Fruit fly (Drosophila melanogaster) whole organism, embryonic: ENCODE results near the gene CG4953.

Experiments
- ATbp ChIP-seq: fragments of 200-800 bp; sonication (Bioruptor generic); optimal IDR thresholded peaks from 2 replicates; lab custom pipeline; 2017; ENCODE audit warnings: missing biosample characterization, mild to moderate bottlenecking, missing genetic modification characterization, missing genetic modification reagents
- Atf6 ChIP-seq: fragments of 200-800 bp; sonication (Bioruptor generic); IDR thresholded peaks from 2 replicates; pipeline ENCODE4 v1.3.6; 2022; ENCODE audit warnings: missing biosample characterization, missing genetic modification characterization
- BEAF-32 ChIP-seq: fragments of 200-800 bp; sonication (Bioruptor generic); optimal IDR thresholded peaks from 3 replicates; lab custom pipeline; 2017; ENCODE audit warnings: missing biosample characterization, missing genetic modification characterization, mild to moderate bottlenecking, moderate library complexity, missing genetic modification reagents
- CG10267 ChIP-seq: fragments of 200-800 bp; sonication (Bioruptor generic); optimal IDR thresholded peaks from 2 replicates; lab custom pipeline; 2018; ENCODE audit warnings: missing biosample characterization, mild to moderate bottlenecking, missing genetic modification characterization, moderate library complexity
- CG13287 ChIP-seq: fragments of 200-800 bp; sonication (Bioruptor generic); IDR thresholded peaks from 2 replicates; pipeline ENCODE4 v1.3.6; 2022; ENCODE audit warnings: missing biosample characterization, missing genetic modification characterization; ENCODE audit not compliant: partially characterized antibody
- CG14667 ChIP-seq: fragments of 200-800 bp; sonication (Bioruptor generic); IDR thresholded peaks from 2 replicates; pipeline ENCODE4 v1.3.6; 2022; ENCODE audit warnings: missing biosample characterization, missing genetic modification characterization
- CG14965 ChIP-seq: fragments of 200-800 bp; sonication (Bioruptor generic); optimal IDR thresholded peaks from 2 replicates; lab custom pipeline; 2016; ENCODE audit warnings: missing biosample characterization, missing genetic modification characterization, borderline replicate concordance
- CG15073 ChIP-seq: fragments of 200-800 bp; sonication (Bioruptor generic); optimal IDR thresholded peaks from 2 replicates; lab custom pipeline; 2016; ENCODE audit warnings: missing biosample characterization, missing genetic modification characterization
- CG15269 ChIP-seq: fragments of 200-800 bp; sonication (Bioruptor generic); optimal IDR thresholded peaks from 2 replicates; lab custom pipeline; 2018; ENCODE audit warnings: missing biosample characterization, mild to moderate bottlenecking, missing genetic modification characterization, moderate library complexity
- CG15601 ChIP-seq: fragments of 200-800 bp; sonication (Bioruptor generic); optimal IDR thresholded peaks from 3 replicates; lab custom pipeline; 2019; ENCODE audit warnings: missing biosample characterization, mild to moderate bottlenecking, missing genetic modification characterization, moderate library complexity
- CG18262 ChIP-seq: fragments of 200-800 bp; optimal IDR thresholded peaks from 3 replicates; lab custom pipeline; 2019; ENCODE audit warnings: missing biosample characterization, mild to moderate bottlenecking, missing genetic modification characterization, moderate library complexity
- CG32767 ChIP-seq: fragments of 200-800 bp; sonication (Bioruptor generic); IDR thresholded peaks from 2 replicates; pipeline ENCODE4 v1.3.6; 2022; ENCODE audit warnings: missing biosample characterization, missing genetic modification characterization
- CG32772 ChIP-seq: fragments of 200-800 bp; sonication (Bioruptor generic); IDR thresholded peaks from 2 replicates; pipeline ENCODE4 v1.3.6; 2022; ENCODE audit warnings: missing biosample characterization, missing genetic modification characterization
- CG3847 ChIP-seq: fragments of 200-800 bp; sonication (Bioruptor generic); IDR thresholded peaks from 2 replicates; pipeline ENCODE4 v1.3.6; 2022; ENCODE audit warnings: missing biosample characterization, missing genetic modification characterization
- CG4404 ChIP-seq: fragments of 200-800 bp; sonication (Bioruptor generic); IDR thresholded peaks from 2 replicates; pipeline ENCODE4 v1.3.6; 2022; ENCODE audit warnings: missing biosample characterization, missing genetic modification characterization
- CG4424 ChIP-seq: fragments of 200-800 bp; sonication (Bioruptor generic); optimal IDR thresholded peaks from 3 replicates; lab custom pipeline; 2016; ENCODE audit warnings: missing biosample characterization, missing genetic modification characterization
- CG4707 ChIP-seq: fragments of 200-800 bp; sonication (Bioruptor generic); optimal IDR thresholded peaks from 2 replicates; lab custom pipeline; 2018; ENCODE audit warnings: missing biosample characterization, mild to moderate bottlenecking, missing genetic modification characterization, moderate library complexity
- CG6765 ChIP-seq: fragments of 200-800 bp; sonication (Bioruptor generic); optimal IDR thresholded peaks from 3 replicates; lab custom pipeline; 2017; ENCODE audit warnings: missing biosample characterization, mild to moderate bottlenecking, missing genetic modification characterization
- CG6854 ChIP-seq: fragments of 200-800 bp; sonication (Bioruptor generic); optimal IDR thresholded peaks from 3 replicates; lab custom pipeline; 2017; ENCODE audit warnings: missing biosample characterization, mild to moderate bottlenecking, missing genetic modification characterization
- CG8089 ChIP-seq: fragments of 200-800 bp; sonication (Bioruptor generic); optimal IDR thresholded peaks from 3 replicates; lab custom pipeline; 2016; ENCODE audit warnings: missing biosample characterization, missing genetic modification characterization
- CG8388 ChIP-seq: fragments of 200-800 bp; sonication (Bioruptor generic); optimal IDR thresholded peaks from 2 replicates; lab custom pipeline; 2019; ENCODE audit warnings: missing biosample characterization, mild to moderate bottlenecking, missing genetic modification characterization, moderate library complexity
- CG8924 ChIP-seq: fragments of 200-800 bp; optimal IDR thresholded peaks from 3 replicates; lab custom pipeline; 2019; ENCODE audit warnings: missing biosample characterization, mild to moderate bottlenecking, missing genetic modification characterization, moderate library complexity
- CG9797 ChIP-seq: fragments of 200-800 bp; sonication (Bioruptor generic); optimal IDR thresholded peaks from 3 replicates; lab custom pipeline; 2018; ENCODE audit warnings: missing biosample characterization, mild to moderate bottlenecking, missing genetic modification characterization
- CG9876 ChIP-seq: fragments of 200-800 bp; sonication (Bioruptor generic); optimal IDR thresholded peaks from 2 replicates; lab custom pipeline; 2016; ENCODE audit warnings: missing biosample characterization, missing genetic modification characterization
- Fer3 ChIP-seq: fragments of 200-800 bp; sonication (Bioruptor generic); optimal IDR thresholded peaks from 2 replicates; lab custom pipeline; 2018; ENCODE audit warnings: missing biosample characterization, mild to moderate bottlenecking, missing genetic modification characterization, moderate library complexity
- HHEX ChIP-seq: fragments of 200-800 bp; sonication (Bioruptor generic); optimal IDR thresholded peaks from 3 replicates; lab custom pipeline; 2017; ENCODE audit warnings: missing biosample characterization, mild to moderate bottlenecking, missing genetic modification characterization, missing genetic modification reagents
- MBD-R2 ChIP-seq: fragments of 200-800 bp; sonication (Bioruptor generic); IDR thresholded peaks from 2 replicates; pipeline ENCODE4 v1.3.6; 2022; ENCODE audit warnings: missing biosample characterization, missing genetic modification characterization
- Med ChIP-seq: fragments of 200-800 bp; sonication (Bioruptor generic); peaks from one replicate; lab custom pipeline; 2016; ENCODE audit warnings: missing biosample characterization, missing genetic modification characterization, mild to moderate bottlenecking, inconsistent platforms, moderate library complexity
- Nf-YC ChIP-seq: fragments of 200-800 bp; optimal IDR thresholded peaks from 3 replicates; lab custom pipeline; 2019; ENCODE audit warnings: missing biosample characterization, mild to moderate bottlenecking, missing genetic modification characterization, moderate library complexity
- Ssrp ChIP-seq: fragments of 200-800 bp; sonication (Bioruptor generic); optimal IDR thresholded peaks from 2 replicates; lab custom pipeline; 2018; ENCODE audit warnings: missing biosample characterization, mild to moderate bottlenecking, missing genetic modification characterization, moderate library complexity
- Vsx1 ChIP-seq: fragments of 200-800 bp; sonication (Bioruptor generic); optimal IDR thresholded peaks from 2 replicates; lab custom pipeline; 2017; ENCODE audit warnings: missing biosample characterization, mild to moderate bottlenecking, missing genetic modification characterization, missing genetic modification reagents
- Xrp1 ChIP-seq: fragments of 200-800 bp; sonication (Bioruptor generic); IDR thresholded peaks from 2 replicates; pipeline ENCODE4 v1.3.6; 2022; ENCODE audit warnings: missing biosample characterization, missing genetic modification characterization
- ac ChIP-seq: fragments of 200-800 bp; sonication (Bioruptor generic); optimal IDR thresholded peaks from 3 replicates; lab custom pipeline; 2017; ENCODE audit warnings: missing biosample characterization, mild to moderate bottlenecking, missing genetic modification characterization
- ase ChIP-seq: fragments of 200-800 bp; sonication (Bioruptor generic); IDR thresholded peaks from 3 replicates; pipeline ENCODE4 v1.3.6; 2022; ENCODE audit warnings: missing biosample characterization, missing genetic modification characterization
- dmrt99B ChIP-seq: fragments of 200-800 bp; sonication (Bioruptor generic); optimal IDR thresholded peaks from 2 replicates; lab custom pipeline; 2018; ENCODE audit warnings: missing biosample characterization, mild to moderate bottlenecking, missing genetic modification characterization, moderate library complexity
- emc ChIP-seq: fragments of 200-800 bp; sonication (Bioruptor generic); optimal IDR thresholded peaks from 2 replicates; lab custom pipeline; 2016; ENCODE audit warnings: missing biosample characterization, missing genetic modification characterization
- ind ChIP-seq: fragments of 200-800 bp; sonication (Bioruptor generic); optimal IDR thresholded peaks from 3 replicates; lab custom pipeline; 2016; ENCODE audit warnings: missing biosample characterization, missing genetic modification characterization
- inv ChIP-seq: fragments of 200-800 bp; sonication (Bioruptor generic); IDR thresholded peaks from 2 replicates; pipeline ENCODE4 v1.3.6; 2022; ENCODE audit warnings: missing biosample characterization, missing genetic modification characterization; ENCODE audit not compliant: partially characterized antibody
- jumu ChIP-seq: fragments of 200-800 bp; sonication (Bioruptor generic); optimal IDR thresholded peaks from 3 replicates; lab custom pipeline; 2016; ENCODE audit warnings: missing biosample characterization, missing genetic modification characterization
- klu ChIP-seq: fragments of 200-800 bp; sonication (Bioruptor generic); IDR thresholded peaks from 2 replicates; pipeline ENCODE4 v1.3.6; 2022; ENCODE audit warnings: missing biosample characterization, missing genetic modification characterization
- knrl ChIP-seq: fragments of 200-800 bp; sonication (Bioruptor generic); IDR thresholded peaks from 3 replicates; pipeline ENCODE4 v1.3.6; 2022; ENCODE audit warnings: missing biosample characterization, missing genetic modification characterization; ENCODE audit not compliant: partially characterized antibody
- p53 ChIP-seq: fragments of 200-800 bp; sonication (Bioruptor generic); optimal IDR thresholded peaks from 2 replicates; lab custom pipeline; 2016; ENCODE audit warnings: missing biosample characterization, missing genetic modification characterization
- peb ChIP-seq: fragments of 200-800 bp; sonication (Bioruptor generic); IDR thresholded peaks from 2 replicates; pipeline ENCODE4 v1.3.6; 2022; ENCODE audit warnings: missing biosample characterization, missing genetic modification characterization
- phol ChIP-seq: fragments of 200-800 bp; sonication (Bioruptor generic); optimal IDR thresholded peaks from 3 replicates; lab custom pipeline; 2018; ENCODE audit warnings: missing biosample characterization, mild to moderate bottlenecking, missing genetic modification characterization, moderate library complexity
- repo ChIP-seq: fragments of 200-800 bp; sonication (Bioruptor generic); optimal IDR thresholded peaks from 2 replicates; lab custom pipeline; 2016; ENCODE audit warnings: missing biosample characterization, missing genetic modification characterization
- row ChIP-seq: fragments of 200-800 bp; sonication (Bioruptor generic); IDR thresholded peaks from 3 replicates; pipeline ENCODE4 v1.3.6; 2022; ENCODE audit warnings: missing biosample characterization, missing genetic modification characterization
- sr ChIP-seq: fragments of 200-800 bp; sonication (Bioruptor generic); IDR thresholded peaks from 3 replicates; pipeline ENCODE4 v1.3.6; 2022; ENCODE audit warnings: missing biosample characterization, missing genetic modification characterization
- stc ChIP-seq: fragments of 200-800 bp; sonication (Bioruptor generic); IDR thresholded peaks from 2 replicates; pipeline ENCODE4 v1.3.6; 2022; ENCODE audit warnings: missing biosample characterization, missing genetic modification characterization
- tna ChIP-seq: fragments of 200-800 bp; sonication (Bioruptor generic); IDR thresholded peaks from 2 replicates; pipeline ENCODE4 v1.3.6; 2022; ENCODE audit warnings: missing biosample characterization, missing genetic modification characterization; ENCODE audit not compliant: partially characterized antibody
- z ChIP-seq: fragments of 200-800 bp; sonication (Bioruptor generic); IDR thresholded peaks from 3 replicates; pipeline ENCODE4 v1.3.6; 2022; ENCODE audit warnings: missing biosample characterization, missing genetic modification characterization
- zf30C ChIP-seq: fragments of 200-800 bp; sonication (Bioruptor generic); optimal IDR thresholded peaks from 3 replicates; lab custom pipeline; 2018; ENCODE audit warnings: missing biosample characterization, mild to moderate bottlenecking, missing genetic modification characterization
- zfh1 ChIP-seq: fragments of 200-800 bp; sonication (Bioruptor generic); IDR thresholded peaks from 3 replicates; pipeline ENCODE4 v1.3.6; 2022; ENCODE audit warnings: missing biosample characterization, missing genetic modification characterization

CG4953 gene

dm6 chr2L:10277362-10277761 lies 10.9 kb downstream of the CG4953 start (continued):
- peak; percentile 93 for TF ChIP-seq inv
- no peak for TF ChIP-seq Vsx1 (GFP tag; lab: Kevin White, UChicago)
- TF ChIP-seq Fer3 (tag; lab: Kevin White, UChicago) = no peak
- peak; percentile 84 for TF ChIP-seq row (GFP tag; lab: Robert Waterston, UW)
- no peak for TF ChIP-seq sr (GFP tag; lab: Robert Waterston, UW)
- peak; percentile 17 for TF ChIP-seq CG10267 (tag; lab: Kevin White, UChicago)
- no peak for TF ChIP-seq Atf6 (GFP tag; lab: Robert Waterston, UW)
- no peak for TF ChIP-seq CG3847 (GFP tag; lab: Robert Waterston, UW)
- TF ChIP-seq MBD-R2 (GFP tag; lab: Robert Waterston, UW) = peak; percentile 37; the same call in 1 of the 2 replicates
- TF ChIP-seq CG15601 (tag; lab: Kevin White, UChicago) = no peak
- TF ChIP-seq CG13287 (GFP tag; lab: Robert Waterston, UW) = peak; percentile 85
- TF ChIP-seq zfh1 (GFP tag; lab: Robert Waterston, UW) = 0 out of 3 replicates have a peak, but pooled peaks have one; percentile 12
- TF ChIP-seq CG8924 (tag; lab: Kevin White, UChicago) = peak; percentile 63
- no peak for TF ChIP-seq CG9797 (GFP tag; lab: Kevin White, UChicago)
- TF ChIP-seq CG8089 = no peak
- no peak for TF ChIP-seq CG4424
- TF ChIP-seq CG9876 (GFP tag; lab: Kevin White, UChicago) = no peak
- TF ChIP-seq BEAF-32 = peak; percentile 89
- no peak for TF ChIP-seq stc (GFP tag; lab: Robert Waterston, UW)
- no peak for TF ChIP-seq CG6854
- TF ChIP-seq knrl (GFP tag; lab: Robert Waterston, UW) = peak; percentile 92
- no peak for TF ChIP-seq CG32772
- peak; percentile 46 for TF ChIP-seq Med (GFP tag; lab: Kevin White, UChicago)

- TF ChIP-seq ase (GFP tag; lab: Robert Waterston, UW) (no peak), Nf-YC (tag; lab: Kevin White, UChicago) (no peak), CG6765 (GFP tag; lab: Kevin White, UChicago) (no peak), emc (GFP tag; lab: Kevin White, UChicago) (no peak), CG32767 (no peak), jumu (no peak), CG8388 (GFP tag; lab: Kevin White, UChicago) (no peak), dmrt99B (no peak), Ssrp (tag; lab: Kevin White, UChicago) (no peak), phol (peak; percentile 29), CG4404 (no peak), CG14965 (GFP tag; lab: Kevin White, UChicago) (no peak), CG4707 (GFP tag; lab: Kevin White, UChicago) (no peak), repo (GFP tag; lab: Kevin White, UChicago) (no peak), Xrp1 (GFP tag; lab: Robert Waterston, UW) (no peak), HHEX (no peak), peb (GFP tag; lab: Robert Waterston, UW) (no peak), CG15073 (GFP tag; lab: Kevin White, UChicago) (no peak), zf30C (GFP tag; lab: Kevin White, UChicago) (no peak), klu (GFP tag; lab: Robert Waterston, UW) (no peak), p53 (GFP tag; lab: Kevin White, UChicago) (no peak), CG15269 (tag; lab: Kevin White, UChicago) (no peak), CG14667 (GFP tag; lab: Robert Waterston, UW) (no peak), z (GFP tag; lab: Robert Waterston, UW) (no peak), ac (GFP tag; lab: Kevin White, UChicago) (no peak), ATbp (no peak), CG18262 (tag; lab: Kevin White, UChicago) (no peak), ind (GFP tag; lab: Kevin White, UChicago) (no peak), tna (GFP tag; lab: Robert Waterston, UW) (peak; percentile 69)
Measured at dm6 chr2L:10278658-10279057, 12.2 kb downstream of the CG4953 start, which contains the start of gene Utx. TSS of gene Utx (minus strand) at chr2L:10278811.
